Worm (Caenorhabditis elegans) whole organism, young adult: Measurements from ENCODE around the gene lido-11.

Experiments used
- F23B12.7 ChIP-seq: sonication (generic microtip); optimal IDR thresholded peaks from 2 replicates; lab custom pipeline; 2017; ENCODE audit warnings: missing genetic modification characterization, mild to moderate bottlenecking, missing compliant biosample characterization, antibody characterized with exemption, moderate library complexity; ENCODE audit not compliant: insufficient read depth
- F33H1.4 ChIP-seq: fragments of 200-800 bp; sonication (Bioruptor generic); IDR thresholded peaks from 2 replicates; pipeline ENCODE4 v1.3.6; 2022; ENCODE audit warnings: missing genetic modification reagents, missing genetic modification characterization, missing compliant biosample characterization
- F37B4.10 ChIP-seq: fragments of 200-800 bp; sonication (Bioruptor generic); IDR thresholded peaks from 2 replicates; pipeline ENCODE4 v1.3.6; 2022; ENCODE audit warnings: missing genetic modification characterization, missing compliant biosample characterization
- F52B5.7 ChIP-seq: sonication (generic microtip); optimal IDR thresholded peaks from 2 replicates; lab custom pipeline; 2016; ENCODE audit warnings: mild to moderate bottlenecking, missing genetic modification characterization, missing compliant biosample characterization
- K11D2.4 ChIP-seq: fragments of 200-800 bp; sonication (Bioruptor generic); IDR thresholded peaks from 2 replicates; pipeline ENCODE4 v1.3.6; 2022; ENCODE audit warnings: missing genetic modification reagents, missing genetic modification characterization, missing compliant biosample characterization
- T26A5.8 ChIP-seq: sonication (generic microtip); optimal IDR thresholded peaks from 2 replicates; lab custom pipeline; 2016; ENCODE audit warnings: missing genetic modification characterization, missing compliant biosample characterization
- Y53G8AR.9 ChIP-seq: fragments of 200-800 bp; sonication (Bioruptor generic); conservative IDR thresholded peaks from 2 replicates; pipeline ENCODE4 v1.3.6; 2022; ENCODE audit warnings: missing genetic modification reagents, missing genetic modification characterization, missing compliant biosample characterization
- Y56A3A.18 ChIP-seq: fragments of 200-800 bp; sonication (Bioruptor generic); IDR thresholded peaks from 2 replicates; pipeline ENCODE4 v1.3.6; 2022; ENCODE audit warnings: missing genetic modification reagents, missing genetic modification characterization, missing compliant biosample characterization
- ZK185.1 ChIP-seq: sonication (generic microtip); optimal IDR thresholded peaks from 2 replicates; lab custom pipeline; 2016; ENCODE audit warnings: mild to moderate bottlenecking, missing genetic modification characterization, missing compliant biosample characterization; ENCODE audit not compliant: poor library complexity, severe bottlenecking
- akir-1 ChIP-seq: fragments of 200-800 bp; sonication (Bioruptor generic); optimal IDR thresholded peaks from 2 replicates; lab custom pipeline; 2018; ENCODE audit warnings: mild to moderate bottlenecking, missing genetic modification characterization, moderate library complexity, missing compliant biosample characterization
- ama-1 ChIP-seq, 3 experiments: fragments of 150-350 bp in 1 of 3; sonication (generic microtip) in 2 of 3; optimal IDR thresholded peaks; 2 replicates each; lab custom pipeline; 2014 to 2018; ENCODE audit warnings: missing biosample characterization in 2 of 3, missing genetic modification characterization in 2 of 3, missing genetic modification reagents in 2 of 3
- aptf-2 ChIP-seq: fragments of 200-800 bp; sonication (Bioruptor generic); conservative IDR thresholded peaks from 2 replicates; pipeline ENCODE4 v1.3.6; 2022; ENCODE audit warnings: missing genetic modification reagents, missing genetic modification characterization, missing compliant biosample characterization
- aptf-3 ChIP-seq: fragments of 200-800 bp; sonication (Bioruptor generic); IDR thresholded peaks from 2 replicates; pipeline ENCODE4 v1.3.6; 2022; ENCODE audit warnings: missing genetic modification characterization, missing compliant biosample characterization
- atf-7 ChIP-seq: sonication (generic microtip); optimal IDR thresholded peaks from 2 replicates; lab custom pipeline; 2017; ENCODE audit warnings: mild to moderate bottlenecking, missing genetic modification characterization, missing compliant biosample characterization
- attf-5 ChIP-seq: fragments of 200-800 bp; sonication (Bioruptor generic); optimal IDR thresholded peaks from 2 replicates; lab custom pipeline; 2018; ENCODE audit warnings: mild to moderate bottlenecking, missing genetic modification characterization, missing compliant biosample characterization
- attf-6 ChIP-seq: fragments of 200-800 bp; sonication (Bioruptor generic); IDR thresholded peaks from 2 replicates; pipeline ENCODE4 v1.3.6; 2022; ENCODE audit warnings: missing genetic modification reagents, missing genetic modification characterization, missing compliant biosample characterization
- cebp-1 ChIP-seq, 2 experiments: fragments of 200-800 bp in 1 of 2; sonication (Bioruptor generic) in 1 of 2; sonication (generic microtip) in 1 of 2; IDR thresholded peaks in 1 of 2; optimal IDR thresholded peaks in 1 of 2; 2 replicates each; pipeline versions ENCODE4 v1.3.6 to Lab custom; 2017 to 2022; ENCODE audit warnings: missing compliant biosample characterization in 2 of 2, missing genetic modification characterization in 2 of 2, mild to moderate bottlenecking in 1 of 2, missing genetic modification reagents in 1 of 2, moderate library complexity in 1 of 2
- ceh-27 ChIP-seq: fragments of 200-800 bp; sonication (Bioruptor generic); optimal IDR thresholded peaks from 2 replicates; lab custom pipeline; 2018; ENCODE audit warnings: mild to moderate bottlenecking, missing genetic modification characterization, moderate library complexity, missing compliant biosample characterization
- ceh-79 ChIP-seq: sonication (generic microtip); optimal IDR thresholded peaks from 2 replicates; lab custom pipeline; 2017; ENCODE audit warnings: mild to moderate bottlenecking, missing genetic modification characterization, missing compliant biosample characterization
- dpff-1 ChIP-seq: sonication (generic microtip); optimal IDR thresholded peaks from 2 replicates; lab custom pipeline; 2017; ENCODE audit warnings: mild to moderate bottlenecking, missing genetic modification characterization, missing compliant biosample characterization
- efl-1 ChIP-seq: fragments of 150-350 bp; optimal IDR thresholded peaks from 2 replicates; lab custom pipeline; 2014; ENCODE audit warnings: missing biosample characterization, missing genetic modification reagents, missing genetic modification characterization
- ets-4 ChIP-seq: fragments of 200-800 bp; sonication (Bioruptor generic); optimal IDR thresholded peaks from 2 replicates; lab custom pipeline; 2018; ENCODE audit warnings: mild to moderate bottlenecking, missing genetic modification characterization, missing compliant biosample characterization
- hmg-1.2 ChIP-seq: fragments of 200-800 bp; sonication (Bioruptor generic); IDR thresholded peaks from 2 replicates; pipeline ENCODE4 v1.3.6; 2022; ENCODE audit warnings: missing genetic modification reagents, missing genetic modification characterization, missing compliant biosample characterization
- lir-1 ChIP-seq: fragments of 200-800 bp; sonication (Bioruptor generic); conservative IDR thresholded peaks from 2 replicates; pipeline ENCODE4 v1.3.6; 2022; ENCODE audit warnings: missing genetic modification reagents, missing genetic modification characterization, missing compliant biosample characterization
- lsy-27 ChIP-seq: sonication (generic microtip); optimal IDR thresholded peaks from 2 replicates; lab custom pipeline; 2017; ENCODE audit warnings: missing genetic modification characterization, mild to moderate bottlenecking, missing compliant biosample characterization, antibody characterized with exemption, missing genotype, borderline replicate concordance; ENCODE audit not compliant: insufficient read depth
- mxl-1 ChIP-seq: sonication (generic microtip); optimal IDR thresholded peaks from 2 replicates; lab custom pipeline; 2016; ENCODE audit warnings: missing genetic modification characterization, missing compliant biosample characterization
- nhr-27 ChIP-seq: fragments of 200-800 bp; sonication (Bioruptor generic); optimal IDR thresholded peaks from 2 replicates; lab custom pipeline; 2018; ENCODE audit warnings: mild to moderate bottlenecking, missing genetic modification characterization, moderate library complexity, missing compliant biosample characterization
- unc-130 ChIP-seq: sonication (generic microtip); optimal IDR thresholded peaks from 2 replicates; lab custom pipeline; 2016; ENCODE audit warnings: missing genetic modification reagents, missing genetic modification characterization, missing compliant biosample characterization
- zfh-2 ChIP-seq: fragments of 200-800 bp; sonication (Bioruptor generic); conservative IDR thresholded peaks from 2 replicates; pipeline ENCODE4 v1.3.6; 2022; ENCODE audit warnings: missing genetic modification reagents, missing genetic modification characterization, missing compliant biosample characterization
- ztf-28 ChIP-seq: fragments of 200-800 bp; sonication (Bioruptor generic); IDR thresholded peaks from 2 replicates; pipeline ENCODE4 v1.3.6; 2022; ENCODE audit warnings: missing genetic modification reagents, missing genetic modification characterization, missing compliant biosample characterization

lido-11 gene

ce11 chrII:2994590-2995392 is 9.0 kb upstream of the lido-11 start:
- TF ChIP-seq K11D2.4 (GFP tag; lab: Robert Waterston, UW) (no peak), ets-4 (GFP tag; lab: Kevin White, UChicago) (no peak), cebp-1 (GFP tag; IDR thresholded peaks at IDR 0.05; lab: Robert Waterston, UW) (no peak), cebp-1 (tag; optimal IDR thresholded peaks at IDR 0.05; lab: Kevin White, UChicago) (peak; percentile 87), attf-6 (GFP tag; lab: Robert Waterston, UW) (no peak)

- TF ChIP-seq ceh-27 (GFP tag; lab: Kevin White, UChicago): no peak
- TF ChIP-seq Y56A3A.18 (GFP tag; lab: Robert Waterston, UW): no peak
- TF ChIP-seq lir-1: no peak
- no peak for TF ChIP-seq T26A5.8 (tag; lab: Kevin White, UChicago)
- TF ChIP-seq lsy-27: no peak
- no peak for TF ChIP-seq dpff-1 (tag; lab: Kevin White, UChicago)
Measured at ce11 chrII:2996721-2997120, 7.0 kb upstream of the lido-11 start, which contains the start of gene lido-8. TSS of gene lido-8 (plus strand) at chrII:2997021.

ce11 chrII:2997828-2998441 is 5.8 kb upstream of the lido-11 start:
- TF ChIP-seq lir-1 (no peak), atf-7 (tag; lab: Kevin White, UChicago) (peak; percentile 94), ztf-28 (GFP tag; lab: Robert Waterston, UW) (no peak), attf-5 (no peak), F52B5.7 (tag; lab: Kevin White, UChicago) (no peak), T26A5.8 (tag; lab: Kevin White, UChicago) (no peak)

- TF ChIP-seq hmg-1.2 (GFP tag; lab: Robert Waterston, UW): peak; percentile 62
- 0 out of 2 replicates have a peak, but pooled peaks have one; percentile 34 for TF ChIP-seq Y53G8AR.9 (GFP tag; lab: Robert Waterston, UW)
- no peak for TF ChIP-seq ceh-79
- TF ChIP-seq nhr-27 (tag; lab: Kevin White, UChicago): no peak
- TF ChIP-seq zfh-2: peak; percentile 71
- no peak for TF ChIP-seq F37B4.10 (GFP tag; lab: Robert Waterston, UW)
- TF ChIP-seq aptf-2 (GFP tag; lab: Robert Waterston, UW): peak; percentile 95
- TF ChIP-seq ama-1 (optimal IDR thresholded peaks at IDR 0.05; lab: Kevin White, UChicago): no peak
- no peak for TF ChIP-seq ama-1 (GFP tag; optimal IDR thresholded peaks at IDR 0.05; lab: Kevin White, UChicago)
- no peak for TF ChIP-seq mxl-1 (tag; lab: Kevin White, UChicago)
- TF ChIP-seq akir-1: no peak
- peak; percentile 34 for TF ChIP-seq efl-1 (GFP tag; lab: Kevin White, UChicago)
- no peak for TF ChIP-seq F33H1.4 (GFP tag; lab: Robert Waterston, UW)
- no peak for TF ChIP-seq ZK185.1
- TF ChIP-seq unc-130 (GFP tag; lab: Kevin White, UChicago): no peak
- 0 out of 2 replicates have a peak, but pooled peaks have one; percentile 21 for TF ChIP-seq aptf-3 (GFP tag; lab: Robert Waterston, UW)
- no peak for TF ChIP-seq F23B12.7 (tag; lab: Kevin White, UChicago)
Measured at ce11 chrII:3000535-3001264, 3.1 kb upstream of the lido-11 start, which contains the start of gene lido-9. TSS of gene lido-9 (plus strand) at chrII:3000768.
